Worm (Caenorhabditis elegans) whole organism, L2 larva: Measurements from ENCODE around the gene F15B10.3.

Source experiments
- C34F6.9 ChIP-seq: fragments of 150-350 bp; optimal IDR thresholded peaks from 2 replicates; lab custom pipeline; 2014; ENCODE audit warnings: missing biosample characterization, missing genetic modification characterization
- R02D3.7 ChIP-seq: fragments of 150-350 bp; optimal IDR thresholded peaks from 2 replicates; lab custom pipeline; 2014; ENCODE audit warnings: missing biosample characterization, missing genetic modification characterization
- ZK546.5 ChIP-seq: sonication (generic microtip); optimal IDR thresholded peaks from 2 replicates; lab custom pipeline; 2017; ENCODE audit warnings: missing biosample characterization, missing genetic modification characterization
- alr-1 ChIP-seq: fragments of 150-350 bp; optimal IDR thresholded peaks from 2 replicates; lab custom pipeline; 2014; ENCODE audit warnings: missing biosample characterization, missing genetic modification characterization
- aly-2 ChIP-seq: fragments of 150-350 bp; optimal IDR thresholded peaks from 2 replicates; lab custom pipeline; 2014; ENCODE audit warnings: missing biosample characterization, missing genetic modification characterization
- ama-1 ChIP-seq: fragments of 150-350 bp; optimal IDR thresholded peaks from 2 replicates; lab custom pipeline; 2018; ENCODE audit warnings: inconsistent platforms
- blmp-1 ChIP-seq: sonication (generic microtip); optimal IDR thresholded peaks from 2 replicates; lab custom pipeline; 2017; ENCODE audit warnings: missing genetic modification characterization, mild to moderate bottlenecking, missing compliant biosample characterization, antibody characterized with exemption, moderate library complexity; ENCODE audit not compliant: insufficient read depth
- ceh-82 ChIP-seq: fragments of 150-350 bp; optimal IDR thresholded peaks from 2 replicates; lab custom pipeline; 2014; ENCODE audit warnings: missing biosample characterization, missing genetic modification characterization
- crh-2 ChIP-seq: sonication (generic microtip); optimal IDR thresholded peaks from 2 replicates; lab custom pipeline; 2017; ENCODE audit warnings: missing biosample characterization, missing genetic modification characterization
- dmd-4 ChIP-seq: sonication (generic microtip); optimal IDR thresholded peaks from 2 replicates; lab custom pipeline; 2017; ENCODE audit warnings: missing biosample characterization, missing genetic modification characterization
- elt-1 ChIP-seq: fragments of 150-350 bp; optimal IDR thresholded peaks from 2 replicates; lab custom pipeline; 2014; ENCODE audit warnings: missing biosample characterization, missing genetic modification characterization
- elt-3 ChIP-seq: sonication (generic microtip); optimal IDR thresholded peaks from 2 replicates; lab custom pipeline; 2017; ENCODE audit warnings: missing biosample characterization, missing genetic modification characterization
- fos-1 ChIP-seq: fragments of 150-350 bp; optimal IDR thresholded peaks from 2 replicates; lab custom pipeline; 2014; ENCODE audit warnings: missing biosample characterization, missing genetic modification characterization
- gmeb-1 ChIP-seq: fragments of 150-350 bp; optimal IDR thresholded peaks from 2 replicates; lab custom pipeline; 2014; ENCODE audit warnings: missing biosample characterization, missing genetic modification characterization
- lin-11 ChIP-seq: fragments of 150-350 bp; sonication (generic microtip); optimal IDR thresholded peaks from 2 replicates; lab custom pipeline; 2014; ENCODE audit warnings: missing biosample characterization, missing genetic modification characterization, inconsistent platforms, mixed read lengths
- lin-13 ChIP-seq: fragments of 150-350 bp; optimal IDR thresholded peaks from 2 replicates; lab custom pipeline; 2014; ENCODE audit warnings: missing biosample characterization, missing genetic modification reagents, missing genetic modification characterization
- lin-39 ChIP-seq: fragments of 150-350 bp; optimal IDR thresholded peaks from 2 replicates; lab custom pipeline; 2014; ENCODE audit warnings: missing biosample characterization, missing genetic modification reagents, missing genetic modification characterization
- lsy-2 ChIP-seq, 2 experiments: fragments of 150-350 bp in 1 of 2; sonication (generic microtip) in 1 of 2; optimal IDR thresholded peaks; 2 replicates each; lab custom pipeline; 2014 to 2017; ENCODE audit warnings: missing biosample characterization in 2 of 2, missing genetic modification characterization in 2 of 2
- mab-5 ChIP-seq: fragments of 150-350 bp; optimal IDR thresholded peaks from 2 replicates; lab custom pipeline; 2014; ENCODE audit warnings: missing biosample characterization, missing genetic modification characterization
- mbf-1 ChIP-seq: sonication (generic microtip); optimal IDR thresholded peaks from 2 replicates; lab custom pipeline; 2017; ENCODE audit warnings: missing biosample characterization, missing genetic modification characterization
- mdl-1 ChIP-seq, 2 experiments: fragments of 150-350 bp in 1 of 2; sonication (generic microtip) in 1 of 2; optimal IDR thresholded peaks; 2 replicates each; lab custom pipeline; 2017; ENCODE audit warnings: missing biosample characterization in 2 of 2, missing genetic modification characterization in 2 of 2
- nhr-10 ChIP-seq: sonication (generic microtip); optimal IDR thresholded peaks from 2 replicates; lab custom pipeline; 2017; ENCODE audit warnings: missing biosample characterization, missing genetic modification characterization
- nhr-129 ChIP-seq: fragments of 150-350 bp; optimal IDR thresholded peaks from 2 replicates; lab custom pipeline; 2014; ENCODE audit warnings: missing biosample characterization, missing genetic modification characterization
- nhr-21 ChIP-seq: fragments of 150-350 bp; optimal IDR thresholded peaks from 2 replicates; lab custom pipeline; 2014; ENCODE audit warnings: missing biosample characterization, missing genetic modification characterization
- nhr-23 ChIP-seq: fragments of 150-350 bp; optimal IDR thresholded peaks from 2 replicates; lab custom pipeline; 2014; ENCODE audit warnings: missing biosample characterization, missing genetic modification reagents, missing genetic modification characterization
- nhr-25 ChIP-seq: fragments of 150-350 bp; sonication (generic microtip); optimal IDR thresholded peaks from 3 replicates; lab custom pipeline; 2014; ENCODE audit warnings: missing biosample characterization, missing genetic modification characterization
- peb-1 ChIP-seq: fragments of 150-350 bp; optimal IDR thresholded peaks from 2 replicates; lab custom pipeline; 2014; ENCODE audit warnings: missing biosample characterization, missing genetic modification characterization
- sem-4 ChIP-seq: fragments of 150-350 bp; optimal IDR thresholded peaks from 2 replicates; lab custom pipeline; 2014; ENCODE audit warnings: missing biosample characterization, missing genetic modification reagents, missing genetic modification characterization
- sma-3 ChIP-seq: sonication (generic microtip); optimal IDR thresholded peaks from 2 replicates; lab custom pipeline; 2016; ENCODE audit warnings: missing genetic modification reagents, missing genetic modification characterization, missing compliant biosample characterization
- sma-9 ChIP-seq, 2 experiments: fragments of 150-350 bp in 1 of 2; sonication (generic microtip) in 1 of 2; optimal IDR thresholded peaks; 2 replicates each; lab custom pipeline; 2014 to 2016; ENCODE audit warnings: missing genetic modification characterization in 2 of 2, mild to moderate bottlenecking in 1 of 2, missing biosample characterization in 1 of 2, missing compliant biosample characterization in 1 of 2, missing genetic modification reagents in 1 of 2, moderate library complexity in 1 of 2
- snpc-4 ChIP-seq: fragments of 150-350 bp; optimal IDR thresholded peaks from 2 replicates; lab custom pipeline; 2014; ENCODE audit warnings: missing biosample characterization, missing genetic modification characterization
- unc-39 ChIP-seq: fragments of 150-350 bp; optimal IDR thresholded peaks from 2 replicates; lab custom pipeline; 2014; ENCODE audit warnings: missing biosample characterization, missing genetic modification characterization
- unc-55 ChIP-seq: fragments of 150-350 bp; sonication (generic microtip); optimal IDR thresholded peaks from 3 replicates; lab custom pipeline; 2014; ENCODE audit warnings: missing biosample characterization, missing genetic modification reagents, missing genetic modification characterization
- unc-62 ChIP-seq: fragments of 150-350 bp; optimal IDR thresholded peaks from 2 replicates; lab custom pipeline; 2014; ENCODE audit warnings: missing biosample characterization, missing genetic modification reagents, missing genetic modification characterization
- zag-1 ChIP-seq: fragments of 150-350 bp; optimal IDR thresholded peaks from 2 replicates; lab custom pipeline; 2014; ENCODE audit warnings: missing biosample characterization, missing genetic modification characterization
- ztf-1 ChIP-seq: fragments of 200-800 bp; sonication (Bioruptor generic); conservative IDR thresholded peaks from 2 replicates; pipeline ENCODE4 v1.3.6; 2022; ENCODE audit warnings: missing genetic modification characterization, missing compliant biosample characterization
- ztf-11 ChIP-seq: sonication (generic microtip); optimal IDR thresholded peaks from 2 replicates; lab custom pipeline; 2017; ENCODE audit warnings: missing biosample characterization, missing genetic modification characterization
- ztf-4 ChIP-seq: fragments of 150-350 bp; optimal IDR thresholded peaks from 2 replicates; lab custom pipeline; 2014; ENCODE audit warnings: missing biosample characterization, missing genetic modification characterization

F15B10.3 gene

DNA sequence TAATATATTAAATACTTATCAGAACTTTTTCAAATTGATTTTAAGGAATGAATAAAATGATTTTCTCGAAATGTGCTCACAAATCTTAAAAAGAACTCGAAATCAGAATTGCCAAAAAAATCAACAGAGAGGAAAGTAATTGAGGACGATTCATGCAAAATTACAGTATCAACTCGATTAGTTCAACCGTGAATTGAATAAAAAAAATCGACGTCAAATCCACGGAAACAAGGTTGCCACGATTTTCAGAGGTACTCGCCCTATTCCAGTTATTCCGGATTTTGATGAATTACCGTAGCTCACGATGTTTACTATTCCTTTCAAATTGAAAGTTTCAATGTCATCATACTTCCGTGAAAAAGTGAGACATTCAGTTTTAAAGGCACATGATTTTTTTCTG lies at the start of gene F15B10.3:
F15B10.3 (plus strand) TSS at position 301 of the 400 bp plus-strand sequence.
- no peak for TF ChIP-seq mdl-1 (tag; optimal IDR thresholded peaks at IDR 0.05; lab: Kevin White, UChicago)
- no peak for TF ChIP-seq elt-3
- no peak for TF ChIP-seq unc-55 (GFP tag; lab: Kevin White, UChicago)
- no peak for TF ChIP-seq unc-62 (GFP tag; lab: Kevin White, UChicago)
- no peak for TF ChIP-seq nhr-23 (tag; lab: Kevin White, UChicago)
- TF ChIP-seq peb-1 (tag; lab: Kevin White, UChicago) = no peak
- no peak for TF ChIP-seq unc-39
- no peak for TF ChIP-seq sem-4 (tag; lab: Kevin White, UChicago)
- TF ChIP-seq snpc-4 = no peak
- TF ChIP-seq sma-3 (GFP tag; lab: Kevin White, UChicago) = no peak
- TF ChIP-seq dmd-4 = no peak
- TF ChIP-seq lin-13 (GFP tag; lab: Kevin White, UChicago) = no peak
- TF ChIP-seq alr-1 (tag; lab: Kevin White, UChicago) = no peak
- no peak for TF ChIP-seq mab-5 (tag; lab: Kevin White, UChicago)
- TF ChIP-seq ztf-4 (tag; lab: Kevin White, UChicago) = no peak
- TF ChIP-seq aly-2 (tag; lab: Kevin White, UChicago) = no peak
- TF ChIP-seq zag-1 (tag; lab: Kevin White, UChicago) = no peak
- no peak for TF ChIP-seq elt-1 (tag; lab: Kevin White, UChicago)

DNA sequence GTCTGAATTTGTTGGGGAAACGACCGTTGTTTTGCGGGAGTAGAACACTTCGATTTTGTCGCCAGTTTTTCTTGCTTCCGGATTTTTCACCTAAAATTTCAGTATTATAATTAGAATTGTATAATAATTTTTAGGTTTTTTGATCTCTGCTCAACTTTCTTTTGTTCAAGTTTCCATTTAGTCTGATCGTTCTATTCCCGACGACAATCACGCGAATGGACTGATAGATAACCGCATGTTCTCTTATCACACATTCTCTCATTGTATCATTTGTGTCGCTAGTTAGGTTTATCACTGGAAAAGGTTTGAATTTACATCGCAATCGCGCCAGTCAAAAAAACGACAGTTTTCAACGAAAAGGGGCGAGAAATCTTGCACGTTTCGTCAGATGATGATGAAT lies 47.6 kb upstream of the F15B10.3 start:
- TF ChIP-seq ama-1 (lab: Kevin White, UChicago) = no peak
- peak; percentile 47 for TF ChIP-seq crh-2
- TF ChIP-seq lin-11 = no peak
- TF ChIP-seq nhr-129 (tag; lab: Kevin White, UChicago) = peak; percentile 7
- peak; percentile 23 for TF ChIP-seq gmeb-1 (tag; lab: Kevin White, UChicago)
- peak; percentile 83 for TF ChIP-seq sma-9 (GFP tag; optimal IDR thresholded peaks at IDR 0.05; lab: Kevin White, UChicago)
- TF ChIP-seq sma-9 (tag; optimal IDR thresholded peaks at IDR 0.05; lab: Kevin White, UChicago) = no peak
- TF ChIP-seq R02D3.7 (tag; lab: Kevin White, UChicago) = no peak
- peak; percentile 26 for TF ChIP-seq sma-3 (GFP tag; lab: Kevin White, UChicago)
- peak in 1 of 2 experiments; percentile 17 for TF ChIP-seq lsy-2 (tag; optimal IDR thresholded peaks at IDR 0.05; lab: Kevin White, UChicago)
- TF ChIP-seq nhr-21 (tag; lab: Kevin White, UChicago) = peak; percentile 15
- peak; percentile 97 for TF ChIP-seq fos-1 (tag; lab: Kevin White, UChicago)
- TF ChIP-seq, all 48 proteins: peak for 8

DNA sequence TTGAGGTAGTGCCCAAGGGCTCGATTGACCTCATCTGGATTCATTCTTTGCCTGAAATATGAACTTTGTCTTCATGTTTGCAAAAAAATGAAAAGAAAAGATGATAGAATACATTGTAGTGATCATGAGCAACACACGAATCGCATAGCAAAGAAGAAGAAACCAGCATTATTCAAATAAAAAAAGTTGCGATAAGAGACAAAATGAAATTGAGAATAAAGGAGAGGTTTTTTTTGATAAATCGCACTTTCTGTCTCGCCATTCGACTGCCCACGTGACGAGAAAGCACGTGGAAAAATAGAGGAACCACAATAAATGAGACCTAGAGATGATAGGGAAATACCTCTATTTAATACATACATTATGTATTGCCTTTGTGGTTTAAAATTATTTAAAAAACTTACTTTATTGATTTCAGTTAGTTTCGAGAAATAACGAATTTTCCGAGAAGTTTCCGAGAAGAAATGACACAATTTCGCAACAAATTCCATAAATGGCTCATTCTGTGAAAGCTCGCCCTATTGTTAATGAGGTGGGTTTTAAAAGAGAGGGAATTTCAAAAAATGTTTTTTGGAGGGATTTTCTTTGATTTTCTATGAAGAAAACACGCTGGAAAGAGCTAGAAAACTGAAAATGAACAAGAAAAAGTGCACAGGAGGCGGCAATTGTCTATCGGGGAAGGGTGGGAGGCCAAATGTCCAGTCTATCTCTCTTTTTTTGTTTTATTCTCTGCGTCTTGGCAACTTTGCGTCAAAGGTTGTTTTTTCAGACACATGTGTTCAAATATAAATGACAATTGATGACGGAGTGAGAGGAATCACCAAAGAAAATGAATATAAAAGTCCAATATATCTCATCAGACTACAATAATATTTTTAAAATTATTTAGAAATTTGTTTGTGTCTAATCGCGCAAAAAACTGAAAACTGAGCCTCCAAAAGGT lies 46.8 kb upstream of the F15B10.3 start, which contains the start of gene paqr-1:
paqr-1 (minus strand) TSS at position 51 of the 943 bp plus-strand sequence.
- peak; percentile 36 for TF ChIP-seq gmeb-1 (tag; lab: Kevin White, UChicago)
- TF ChIP-seq blmp-1 (tag; lab: Kevin White, UChicago) = peak; percentile 64
- no peak for TF ChIP-seq unc-39
- TF ChIP-seq fos-1 (tag; lab: Kevin White, UChicago) = peak; percentile 14
- TF ChIP-seq sma-3 (GFP tag; lab: Kevin White, UChicago) = no peak
- TF ChIP-seq dmd-4 = no peak
- no peak for TF ChIP-seq snpc-4
- no peak for TF ChIP-seq nhr-25 (tag; lab: Kevin White, UChicago)
- peak; percentile 53 for TF ChIP-seq C34F6.9
- no peak for TF ChIP-seq nhr-23 (tag; lab: Kevin White, UChicago)
- no peak for TF ChIP-seq ztf-1 (GFP tag; lab: Robert Waterston, UW)
- no peak for TF ChIP-seq R02D3.7 (tag; lab: Kevin White, UChicago)
- no peak for TF ChIP-seq zag-1 (tag; lab: Kevin White, UChicago)
- TF ChIP-seq lin-39 (tag; lab: Kevin White, UChicago) = no peak
- no peak for TF ChIP-seq nhr-10 (tag; lab: Kevin White, UChicago)
- TF ChIP-seq elt-1 (tag; lab: Kevin White, UChicago) = no peak
- no peak for TF ChIP-seq alr-1 (tag; lab: Kevin White, UChicago)
- TF ChIP-seq ztf-4 (tag; lab: Kevin White, UChicago) = no peak
- TF ChIP-seq ceh-82 (tag; lab: Kevin White, UChicago) = no peak
- peak; percentile 88 for TF ChIP-seq sma-9 (GFP tag; optimal IDR thresholded peaks at IDR 0.05; lab: Kevin White, UChicago)
- TF ChIP-seq sma-9 (tag; optimal IDR thresholded peaks at IDR 0.05; lab: Kevin White, UChicago) = no peak
- peak; percentile 14 for TF ChIP-seq crh-2
- no peak for TF ChIP-seq nhr-21 (tag; lab: Kevin White, UChicago)
- peak in 1 of 2 experiments; percentile 51 for TF ChIP-seq lsy-2 (tag; optimal IDR thresholded peaks at IDR 0.05; lab: Kevin White, UChicago)
- no peak for TF ChIP-seq ZK546.5 (tag; lab: Kevin White, UChicago)
- TF ChIP-seq unc-55 (GFP tag; lab: Kevin White, UChicago) = peak; percentile 84
- TF ChIP-seq ztf-11 = no peak
- peak; percentile 31 for TF ChIP-seq nhr-129 (tag; lab: Kevin White, UChicago)
- TF ChIP-seq mdl-1 (tag; optimal IDR thresholded peaks at IDR 0.05; lab: Kevin White, UChicago) = peak in 1 of 2 experiments; percentile 40
- no peak for TF ChIP-seq mbf-1 (tag; lab: Kevin White, UChicago)
- TF ChIP-seq, all 48 proteins: peak for 10
